Comparison of ENCODE assay signal across 1 fruit fly cellular context in the genomic region with DNA sequence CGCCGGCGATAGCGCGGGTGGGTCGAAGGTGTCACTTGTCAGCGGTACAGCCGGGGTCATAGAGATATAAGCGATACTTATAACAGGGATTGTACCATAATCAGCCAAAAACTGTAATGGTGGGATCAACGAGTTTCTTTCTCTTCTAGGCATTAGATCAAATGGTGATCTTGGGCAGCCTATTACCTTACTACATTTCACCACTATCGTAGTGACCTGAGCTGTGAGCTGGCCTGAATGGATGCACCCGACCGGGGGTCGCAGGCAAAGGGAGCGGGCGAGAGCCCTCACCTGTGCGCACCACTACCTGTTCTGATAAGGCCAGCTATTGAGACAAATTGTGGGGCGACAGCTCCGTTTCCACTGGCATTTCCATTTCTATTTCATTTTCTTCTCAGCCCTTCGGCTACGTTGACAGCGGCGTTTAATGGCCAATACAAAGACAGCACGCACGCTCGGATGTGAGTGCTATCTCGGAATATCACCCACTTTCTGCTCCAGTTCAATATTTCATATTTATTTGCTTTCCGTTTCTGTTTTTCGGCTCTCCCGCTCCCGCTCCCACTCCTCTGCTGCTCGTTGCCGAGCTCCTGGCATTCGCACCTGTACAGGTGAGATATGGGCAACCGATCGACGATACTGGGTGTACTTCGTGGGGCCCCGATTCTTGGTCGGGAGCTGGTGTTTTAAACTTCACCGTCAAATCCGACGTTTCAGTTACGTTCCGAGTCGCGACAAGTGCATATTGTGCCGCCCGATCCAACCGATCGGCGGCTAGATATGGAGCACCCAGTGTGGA.
TF ChIP-seq lines count a peak whose summit lies in the region.

No protein-coding gene starts in this region.

TF ChIP-seq in whole organism, embryonic, 481 proteins besides CTCF, POLR2A, EP300 and RAD21 (continued from another document and continues in another):
- TF ChIP-seq kay (GFP tag; optimal IDR thresholded peaks at IDR 0.05; lab: Kevin White, UChicago): peak; percentile 47
- no peak for TF ChIP-seq Kr (GFP tag; optimal IDR thresholded peaks at IDR 0.05; lab: Kevin White, UChicago)
- peak; percentile 81 for TF ChIP-seq CG12769 (tag; optimal IDR thresholded peaks at IDR 0.05; lab: Kevin White, UChicago)
- peak; percentile 53 for TF ChIP-seq CG33213 (GFP tag; optimal IDR thresholded peaks at IDR 0.05; lab: Kevin White, UChicago)
- peak; percentile 29 for TF ChIP-seq CG10147 (GFP tag; optimal IDR thresholded peaks at IDR 0.05; lab: Kevin White, UChicago)
- TF ChIP-seq Oli (tag; optimal IDR thresholded peaks at IDR 0.05; lab: Kevin White, UChicago): peak; percentile 79
- peak; percentile 34 for TF ChIP-seq twi (tag; optimal IDR thresholded peaks at IDR 0.05; lab: Kevin White, UChicago)
- peak; percentile 52; the same call in 1 of the 2 replicates for TF ChIP-seq aop (GFP tag; IDR thresholded peaks at IDR 0.05; lab: Robert Waterston, UW)
- peak; percentile 65 for TF ChIP-seq CG31441 (GFP tag; IDR thresholded peaks at IDR 0.05; lab: Robert Waterston, UW)
- TF ChIP-seq sug (tag; optimal IDR thresholded peaks at IDR 0.05; lab: Kevin White, UChicago): peak; percentile 78
- TF ChIP-seq pnt (GFP tag; optimal IDR thresholded peaks at IDR 0.05; lab: Kevin White, UChicago): peak; percentile 69
- peak; percentile 21 for TF ChIP-seq maf-S (GFP tag; optimal IDR thresholded peaks at IDR 0.05; lab: Kevin White, UChicago)
- TF ChIP-seq corto (GFP tag; optimal IDR thresholded peaks at IDR 0.05; lab: Kevin White, UChicago): no peak
- TF ChIP-seq CG4820 (GFP tag; optimal IDR thresholded peaks at IDR 0.05; lab: Kevin White, UChicago): peak; percentile 78
- TF ChIP-seq CG4328 (GFP tag; optimal IDR thresholded peaks at IDR 0.05; lab: Kevin White, UChicago): no peak
- TF ChIP-seq BtbVII (GFP tag; optimal IDR thresholded peaks at IDR 0.05; lab: Kevin White, UChicago): peak; percentile 10
- peak; percentile 70 for TF ChIP-seq Dad (GFP tag; optimal IDR thresholded peaks at IDR 0.05; lab: Kevin White, UChicago)
- peak; percentile 24 for TF ChIP-seq CG31365 (tag; optimal IDR thresholded peaks at IDR 0.05; lab: Kevin White, UChicago)
- no peak for TF ChIP-seq CG15479 (GFP tag; optimal IDR thresholded peaks at IDR 0.05; lab: Kevin White, UChicago)
- no peak for TF ChIP-seq CG6175 (GFP tag; IDR thresholded peaks at IDR 0.05; lab: Robert Waterston, UW)
- TF ChIP-seq wek (GFP tag; optimal IDR thresholded peaks at IDR 0.05; lab: Kevin White, UChicago): peak; percentile 30
- TF ChIP-seq CG7271 (tag; optimal IDR thresholded peaks at IDR 0.05; lab: Kevin White, UChicago): peak; percentile 20
- TF ChIP-seq fru (optimal IDR thresholded peaks at IDR 0.05; lab: Kevin White, UChicago): no peak
- TF ChIP-seq CG6765 (GFP tag; optimal IDR thresholded peaks at IDR 0.05; lab: Kevin White, UChicago): no peak
- peak; percentile 65 for TF ChIP-seq CG2120 (GFP tag; optimal IDR thresholded peaks at IDR 0.05; lab: Kevin White, UChicago)
- TF ChIP-seq onecut (GFP tag; IDR thresholded peaks at IDR 0.05; lab: Robert Waterston, UW): peak; percentile 69
- TF ChIP-seq Doc2 (GFP tag; IDR thresholded peaks at IDR 0.05; lab: Robert Waterston, UW): no peak
- peak; percentile 34 for TF ChIP-seq CG3065 (GFP tag; optimal IDR thresholded peaks at IDR 0.05; lab: Kevin White, UChicago)
- TF ChIP-seq CG12219 (GFP tag; optimal IDR thresholded peaks at IDR 0.05; lab: Kevin White, UChicago): peak; percentile 82
- TF ChIP-seq CG30431 (GFP tag; optimal IDR thresholded peaks at IDR 0.05; lab: Kevin White, UChicago): peak; percentile 81
- TF ChIP-seq vfl (GFP tag; optimal IDR thresholded peaks at IDR 0.05; lab: Kevin White, UChicago): peak; percentile 38
- peak; percentile 58 for TF ChIP-seq bab2 (GFP tag; optimal IDR thresholded peaks at IDR 0.05; lab: Kevin White, UChicago)
- TF ChIP-seq ham (GFP tag; IDR thresholded peaks at IDR 0.05; lab: Robert Waterston, UW): 0 out of 2 replicates have a peak, but pooled peaks have one; percentile 26
- peak; percentile 53 to 57 for TF ChIP-seq Pdp1 (GFP tag; optimal IDR thresholded peaks at IDR 0.05; lab: Kevin White, UChicago)
- TF ChIP-seq CG9932 (GFP tag; IDR thresholded peaks at IDR 0.05; lab: Robert Waterston, UW): peak; percentile 40
- peak; percentile 67 for TF ChIP-seq sim (GFP tag; IDR thresholded peaks at IDR 0.05; lab: Robert Waterston, UW)
- TF ChIP-seq gce (GFP tag; IDR thresholded peaks at IDR 0.05; lab: Robert Waterston, UW): peak; percentile 79; the same call in 1 of the 3 replicates
- TF ChIP-seq sd (tag; optimal IDR thresholded peaks at IDR 0.05; lab: Kevin White, UChicago): peak; percentile 21
- peak; percentile 83 for TF ChIP-seq so (GFP tag; IDR thresholded peaks at IDR 0.05; lab: Robert Waterston, UW)
- TF ChIP-seq MBD-R2 (GFP tag; IDR thresholded peaks at IDR 0.05; lab: Robert Waterston, UW): peak; percentile 49; the same call in 1 of the 2 replicates
- TF ChIP-seq CG3726 (GFP tag; IDR thresholded peaks at IDR 0.05; lab: Robert Waterston, UW): peak; percentile 83; the same call in 2 of the 3 replicates
- TF ChIP-seq CG8281 (tag; optimal IDR thresholded peaks at IDR 0.05; lab: Kevin White, UChicago): peak; percentile 48
- peak; percentile 62 for TF ChIP-seq tio (GFP tag; optimal IDR thresholded peaks at IDR 0.05; lab: Kevin White, UChicago)
- no peak for TF ChIP-seq CG8359 (GFP tag; optimal IDR thresholded peaks at IDR 0.05; lab: Kevin White, UChicago; ENCODE audit: borderline replicate concordance)
- TF ChIP-seq sna (GFP tag; IDR thresholded peaks at IDR 0.05; lab: Robert Waterston, UW; ENCODE audit: partially characterized antibody): no peak
- no peak for TF ChIP-seq pfk (GFP tag; optimal IDR thresholded peaks at IDR 0.05; lab: Kevin White, UChicago)
- peak; percentile 80 for TF ChIP-seq CG10209 (GFP tag; optimal IDR thresholded peaks at IDR 0.05; lab: Kevin White, UChicago)
- peak; percentile 76 for TF ChIP-seq CG11456 (GFP tag; IDR thresholded peaks at IDR 0.05; lab: Robert Waterston, UW)
- peak; percentile 84 for TF ChIP-seq CG2678 (tag; optimal IDR thresholded peaks at IDR 0.05; lab: Kevin White, UChicago)
- peak; percentile 83 for TF ChIP-seq CG1529 (GFP tag; optimal IDR thresholded peaks at IDR 0.05; lab: Kevin White, UChicago)
- peak; percentile 23 for TF ChIP-seq Nf-YC (tag; optimal IDR thresholded peaks at IDR 0.05; lab: Kevin White, UChicago)
- TF ChIP-seq knrl (GFP tag; IDR thresholded peaks at IDR 0.05; lab: Robert Waterston, UW; ENCODE audit: partially characterized antibody): no peak
- TF ChIP-seq cg (GFP tag; optimal IDR thresholded peaks at IDR 0.05; lab: Kevin White, UChicago): no peak
- peak; percentile 77 for TF ChIP-seq CG17361 (GFP tag; IDR thresholded peaks at IDR 0.05; lab: Robert Waterston, UW)
- peak; percentile 25 for TF ChIP-seq Atf3 (GFP tag; optimal IDR thresholded peaks at IDR 0.05; lab: Kevin White, UChicago)
- TF ChIP-seq hth (optimal IDR thresholded peaks at IDR 0.05; lab: Kevin White, UChicago): no peak
- peak; percentile 78 for TF ChIP-seq gcm (GFP tag; optimal IDR thresholded peaks at IDR 0.05; lab: Kevin White, UChicago)
- TF ChIP-seq Oaz (GFP tag; IDR thresholded peaks at IDR 0.05; lab: Robert Waterston, UW): no peak
- peak; percentile 83 for TF ChIP-seq CG2875 (GFP tag; optimal IDR thresholded peaks at IDR 0.05; lab: Kevin White, UChicago)
- TF ChIP-seq HLHmδ (GFP tag; optimal IDR thresholded peaks at IDR 0.05; lab: Kevin White, UChicago): no peak
- TF ChIP-seq D19B (GFP tag; optimal IDR thresholded peaks at IDR 0.05; lab: Kevin White, UChicago): no peak
- peak; percentile 65 for TF ChIP-seq CG14710 (tag; optimal IDR thresholded peaks at IDR 0.05; lab: Kevin White, UChicago)
- TF ChIP-seq Hmr (GFP tag; optimal IDR thresholded peaks at IDR 0.05; lab: Kevin White, UChicago): peak; percentile 58
- TF ChIP-seq org-1 (GFP tag; optimal IDR thresholded peaks at IDR 0.05; lab: Kevin White, UChicago): peak; percentile 81
- peak; percentile 63 for TF ChIP-seq CHES-1-like (GFP tag; optimal IDR thresholded peaks at IDR 0.05; lab: Kevin White, UChicago)
- TF ChIP-seq CG7556 (GFP tag; optimal IDR thresholded peaks at IDR 0.05; lab: Kevin White, UChicago): peak; percentile 64
- no peak for TF ChIP-seq NFAT (GFP tag; IDR thresholded peaks at IDR 0.05; lab: Robert Waterston, UW)
- peak; percentile 50; the same call in 1 of the 2 replicates for TF ChIP-seq CG11247 (GFP tag; IDR thresholded peaks at IDR 0.05; lab: Robert Waterston, UW)
- TF ChIP-seq Bdp1 (GFP tag; optimal IDR thresholded peaks at IDR 0.05; lab: Kevin White, UChicago): peak; percentile 50
- TF ChIP-seq Tbp (GFP tag; optimal IDR thresholded peaks at IDR 0.05; lab: Kevin White, UChicago): no peak
- TF ChIP-seq oc (tag; optimal IDR thresholded peaks at IDR 0.05; lab: Kevin White, UChicago): peak; percentile 84
- no peak for TF ChIP-seq Scr (GFP tag; IDR thresholded peaks at IDR 0.05; lab: Robert Waterston, UW; ENCODE audit: partially characterized antibody)
- TF ChIP-seq CoRest (tag; optimal IDR thresholded peaks at IDR 0.05; lab: Kevin White, UChicago): peak; percentile 76
- TF ChIP-seq jumu (GFP tag; optimal IDR thresholded peaks at IDR 0.05; lab: Kevin White, UChicago): peak; percentile 78
- TF ChIP-seq Ada2b (GFP tag; IDR thresholded peaks at IDR 0.05; lab: Robert Waterston, UW): peak; percentile 77
- TF ChIP-seq CG10543 (GFP tag; optimal IDR thresholded peaks at IDR 0.05; lab: Kevin White, UChicago): peak; percentile 17
- TF ChIP-seq sens-2 (GFP tag; IDR thresholded peaks at IDR 0.05; lab: Robert Waterston, UW): peak; percentile 61
- peak; percentile 72 for TF ChIP-seq CG32767 (GFP tag; IDR thresholded peaks at IDR 0.05; lab: Robert Waterston, UW)
- peak; percentile 95 for TF ChIP-seq ci (GFP tag; IDR thresholded peaks at IDR 0.05; lab: Robert Waterston, UW)
- peak; percentile 44; the same call in 1 of the 2 replicates for TF ChIP-seq ro (GFP tag; IDR thresholded peaks at IDR 0.05; lab: Robert Waterston, UW)
- TF ChIP-seq CG7357 (GFP tag; IDR thresholded peaks at IDR 0.05; lab: Robert Waterston, UW): peak; percentile 42; the same call in 1 of the 3 replicates
- 0 out of 2 replicates have a peak, but pooled peaks have one; percentile 11 for TF ChIP-seq CG17612 (GFP tag; IDR thresholded peaks at IDR 0.05; lab: Robert Waterston, UW)
- TF ChIP-seq CG17829 (tag; optimal IDR thresholded peaks at IDR 0.05; lab: Kevin White, UChicago): peak; percentile 77
- peak; percentile 66 for TF ChIP-seq CG6813 (GFP tag; optimal IDR thresholded peaks at IDR 0.05; lab: Kevin White, UChicago)
- TF ChIP-seq CG15073 (GFP tag; optimal IDR thresholded peaks at IDR 0.05; lab: Kevin White, UChicago): no peak
- peak; percentile 83 for TF ChIP-seq ap (GFP tag; IDR thresholded peaks at IDR 0.05; lab: Robert Waterston, UW)
- TF ChIP-seq CG6791 (GFP tag; IDR thresholded peaks at IDR 0.05; lab: Robert Waterston, UW; ENCODE audit: partially characterized antibody): no peak
- TF ChIP-seq Nf-YB (GFP tag; optimal IDR thresholded peaks at IDR 0.05; lab: Kevin White, UChicago): peak; percentile 56
- peak; percentile 68; the same call in 1 of the 2 replicates for TF ChIP-seq sob (GFP tag; IDR thresholded peaks at IDR 0.05; lab: Robert Waterston, UW)
- peak; percentile 55 for TF ChIP-seq salm (tag; optimal IDR thresholded peaks at IDR 0.05; lab: Kevin White, UChicago)
- peak; percentile 48 for TF ChIP-seq CG34376 (GFP tag; optimal IDR thresholded peaks at IDR 0.05; lab: Kevin White, UChicago)
- TF ChIP-seq Lim3 (GFP tag; IDR thresholded peaks at IDR 0.05; lab: Robert Waterston, UW): peak; percentile 36; the same call in 1 of the 2 replicates
- TF ChIP-seq CG8089 (GFP tag; optimal IDR thresholded peaks at IDR 0.05; lab: Kevin White, UChicago): peak; percentile 44
- TF ChIP-seq amos (GFP tag; IDR thresholded peaks at IDR 0.05; lab: Robert Waterston, UW; ENCODE audit: partially characterized antibody): no peak
- TF ChIP-seq zfh1 (GFP tag; IDR thresholded peaks at IDR 0.05; lab: Robert Waterston, UW): peak; percentile 94
- no peak for TF ChIP-seq D (optimal IDR thresholded peaks at IDR 0.05; lab: Kevin White, UChicago)
- peak; percentile 80 for TF ChIP-seq D (GFP tag; optimal IDR thresholded peaks at IDR 0.05; lab: Kevin White, UChicago)
- peak; percentile 51 for TF ChIP-seq CG13775 (GFP tag; optimal IDR thresholded peaks at IDR 0.05; lab: Kevin White, UChicago)
- TF ChIP-seq unpg (GFP tag; optimal IDR thresholded peaks at IDR 0.05; lab: Kevin White, UChicago): peak; percentile 80
- TF ChIP-seq Spps (tag; optimal IDR thresholded peaks at IDR 0.05; lab: Kevin White, UChicago): peak; percentile 49
- TF ChIP-seq h (optimal IDR thresholded peaks at IDR 0.05; lab: Kevin White, UChicago): no peak
- TF ChIP-seq fd64A (GFP tag; optimal IDR thresholded peaks at IDR 0.05; lab: Kevin White, UChicago): peak; percentile 55
- no peak for TF ChIP-seq zf30C (GFP tag; optimal IDR thresholded peaks at IDR 0.05; lab: Kevin White, UChicago)
- peak; percentile 83 for TF ChIP-seq gem (tag; optimal IDR thresholded peaks at IDR 0.05; lab: Kevin White, UChicago)
- no peak for TF ChIP-seq Dref (GFP tag; IDR thresholded peaks at IDR 0.05; lab: Robert Waterston, UW)
- no peak for TF ChIP-seq CG10431 (GFP tag; optimal IDR thresholded peaks at IDR 0.05; lab: Kevin White, UChicago)
- peak; percentile 6 for TF ChIP-seq CG9797 (GFP tag; optimal IDR thresholded peaks at IDR 0.05; lab: Kevin White, UChicago)
- peak; percentile 84 for TF ChIP-seq ranshi (GFP tag; IDR thresholded peaks at IDR 0.05; lab: Robert Waterston, UW)
- peak; percentile 67 for TF ChIP-seq Fer3 (tag; optimal IDR thresholded peaks at IDR 0.05; lab: Kevin White, UChicago)
- TF ChIP-seq CG3847 (GFP tag; IDR thresholded peaks at IDR 0.05; lab: Robert Waterston, UW): peak; percentile 60
- peak; percentile 41 for TF ChIP-seq Atf-2 (GFP tag; optimal IDR thresholded peaks at IDR 0.05; lab: Kevin White, UChicago)
- no peak for TF ChIP-seq TFAM (GFP tag; optimal IDR thresholded peaks at IDR 0.05; lab: Kevin White, UChicago)
- TF ChIP-seq Ets97D (GFP tag; optimal IDR thresholded peaks at IDR 0.05; lab: Kevin White, UChicago): no peak
- TF ChIP-seq peb (GFP tag; IDR thresholded peaks at IDR 0.05; lab: Robert Waterston, UW): peak; percentile 83
- peak; percentile 71 for TF ChIP-seq Gsc (GFP tag; IDR thresholded peaks at IDR 0.05; lab: Robert Waterston, UW)
- peak; percentile 49 for TF ChIP-seq CG11398 (GFP tag; optimal IDR thresholded peaks at IDR 0.05; lab: Kevin White, UChicago)
- peak; percentile 35; the same call in 1 of the 2 replicates for TF ChIP-seq Atf6 (GFP tag; IDR thresholded peaks at IDR 0.05; lab: Robert Waterston, UW)
- no peak for TF ChIP-seq Lpt (GFP tag; optimal IDR thresholded peaks at IDR 0.05; lab: Kevin White, UChicago)
- TF ChIP-seq Side (GFP tag; optimal IDR thresholded peaks at IDR 0.05; lab: Kevin White, UChicago): peak; percentile 64
- peak; percentile 34 for TF ChIP-seq caup (GFP tag; optimal IDR thresholded peaks at IDR 0.05; lab: Kevin White, UChicago; ENCODE audit: severe bottlenecking)
